Worm (Caenorhabditis elegans) whole organism, young adult: ENCODE measurements around the gene hlh-8.

ENCODE experiments used
- B0261.1 ChIP-seq: sonication (generic microtip); optimal IDR thresholded peaks from 2 replicates; lab custom pipeline; 2016; ENCODE audit warnings: mild to moderate bottlenecking, missing genetic modification characterization, moderate library complexity, missing compliant biosample characterization
- C06A6.2 ChIP-seq: fragments of 200-800 bp; sonication (Bioruptor generic); conservative IDR thresholded peaks from 2 replicates; pipeline ENCODE4 v1.3.6; 2022; ENCODE audit warnings: missing genetic modification characterization, missing compliant biosample characterization
- F10E7.11 ChIP-seq: sonication (generic microtip); optimal IDR thresholded peaks from 2 replicates; lab custom pipeline; 2017; ENCODE audit warnings: mild to moderate bottlenecking, missing genetic modification characterization, moderate library complexity, missing compliant biosample characterization
- F22D6.2 ChIP-seq: sonication (generic microtip); optimal IDR thresholded peaks from 2 replicates; lab custom pipeline; 2016; ENCODE audit warnings: mild to moderate bottlenecking, missing genetic modification characterization, missing compliant biosample characterization
- F39B2.1 ChIP-seq: fragments of 200-800 bp; sonication (Bioruptor generic); IDR thresholded peaks from 2 replicates; pipeline ENCODE4 v1.3.6; 2022; ENCODE audit warnings: missing genetic modification reagents, missing genetic modification characterization, missing compliant biosample characterization
- K11D2.4 ChIP-seq: fragments of 200-800 bp; sonication (Bioruptor generic); IDR thresholded peaks from 2 replicates; pipeline ENCODE4 v1.3.6; 2022; ENCODE audit warnings: missing genetic modification reagents, missing genetic modification characterization, missing compliant biosample characterization
- Y53F4B.3 ChIP-seq: fragments of 200-800 bp; sonication (Bioruptor generic); IDR thresholded peaks from 2 replicates; pipeline ENCODE4 v1.3.6; 2022; ENCODE audit warnings: missing genetic modification reagents, missing genetic modification characterization, missing compliant biosample characterization
- ZK185.1 ChIP-seq: sonication (generic microtip); optimal IDR thresholded peaks from 2 replicates; lab custom pipeline; 2016; ENCODE audit warnings: mild to moderate bottlenecking, missing genetic modification characterization, missing compliant biosample characterization; ENCODE audit not compliant: poor library complexity, severe bottlenecking
- akir-1 ChIP-seq: fragments of 200-800 bp; sonication (Bioruptor generic); optimal IDR thresholded peaks from 2 replicates; lab custom pipeline; 2018; ENCODE audit warnings: mild to moderate bottlenecking, missing genetic modification characterization, moderate library complexity, missing compliant biosample characterization
- aptf-2 ChIP-seq: fragments of 200-800 bp; sonication (Bioruptor generic); conservative IDR thresholded peaks from 2 replicates; pipeline ENCODE4 v1.3.6; 2022; ENCODE audit warnings: missing genetic modification reagents, missing genetic modification characterization, missing compliant biosample characterization
- atf-7 ChIP-seq: sonication (generic microtip); optimal IDR thresholded peaks from 2 replicates; lab custom pipeline; 2017; ENCODE audit warnings: mild to moderate bottlenecking, missing genetic modification characterization, missing compliant biosample characterization
- athp-1 ChIP-seq: sonication (generic microtip); optimal IDR thresholded peaks from 2 replicates; lab custom pipeline; 2017; ENCODE audit warnings: mild to moderate bottlenecking, missing genetic modification characterization, missing compliant biosample characterization
- attf-5 ChIP-seq: fragments of 200-800 bp; sonication (Bioruptor generic); optimal IDR thresholded peaks from 2 replicates; lab custom pipeline; 2018; ENCODE audit warnings: mild to moderate bottlenecking, missing genetic modification characterization, missing compliant biosample characterization
- attf-6 ChIP-seq: fragments of 200-800 bp; sonication (Bioruptor generic); IDR thresholded peaks from 2 replicates; pipeline ENCODE4 v1.3.6; 2022; ENCODE audit warnings: missing genetic modification reagents, missing genetic modification characterization, missing compliant biosample characterization
- bed-2 ChIP-seq: fragments of 200-800 bp; sonication (Bioruptor generic); IDR thresholded peaks from 2 replicates; pipeline ENCODE4 v1.3.6; 2022; ENCODE audit warnings: missing genetic modification reagents, missing genetic modification characterization, missing compliant biosample characterization
- ccch-3 ChIP-seq: fragments of 200-800 bp; sonication (Bioruptor generic); optimal IDR thresholded peaks from 2 replicates; lab custom pipeline; 2018; ENCODE audit warnings: mild to moderate bottlenecking, missing genetic modification characterization, missing compliant biosample characterization
- ceh-27 ChIP-seq: fragments of 200-800 bp; sonication (Bioruptor generic); optimal IDR thresholded peaks from 2 replicates; lab custom pipeline; 2018; ENCODE audit warnings: mild to moderate bottlenecking, missing genetic modification characterization, moderate library complexity, missing compliant biosample characterization
- ceh-40 ChIP-seq: fragments of 200-800 bp; sonication (Bioruptor generic); IDR thresholded peaks from 2 replicates; pipeline ENCODE4 v1.3.6; 2022; ENCODE audit warnings: missing genetic modification characterization, missing compliant biosample characterization
- chd-7 ChIP-seq: sonication (generic microtip); optimal IDR thresholded peaks from 2 replicates; lab custom pipeline; 2016; ENCODE audit warnings: mild to moderate bottlenecking, missing genetic modification characterization, moderate library complexity, missing compliant biosample characterization
- dox-1 ChIP-seq: fragments of 200-800 bp; sonication (Bioruptor generic); IDR thresholded peaks from 2 replicates; pipeline ENCODE4 v1.3.6; 2022; ENCODE audit warnings: missing genetic modification reagents, missing genetic modification characterization, missing compliant biosample characterization
- dpff-1 ChIP-seq: sonication (generic microtip); optimal IDR thresholded peaks from 2 replicates; lab custom pipeline; 2017; ENCODE audit warnings: mild to moderate bottlenecking, missing genetic modification characterization, missing compliant biosample characterization
- efl-1 ChIP-seq: fragments of 150-350 bp; optimal IDR thresholded peaks from 2 replicates; lab custom pipeline; 2014; ENCODE audit warnings: missing biosample characterization, missing genetic modification reagents, missing genetic modification characterization
- ets-4 ChIP-seq: fragments of 200-800 bp; sonication (Bioruptor generic); optimal IDR thresholded peaks from 2 replicates; lab custom pipeline; 2018; ENCODE audit warnings: mild to moderate bottlenecking, missing genetic modification characterization, missing compliant biosample characterization
- hmg-1.2 ChIP-seq: fragments of 200-800 bp; sonication (Bioruptor generic); IDR thresholded peaks from 2 replicates; pipeline ENCODE4 v1.3.6; 2022; ENCODE audit warnings: missing genetic modification reagents, missing genetic modification characterization, missing compliant biosample characterization
- let-607 ChIP-seq, 2 experiments: fragments of 200-800 bp in 1 of 2; sonication (Bioruptor generic) in 1 of 2; sonication (generic microtip) in 1 of 2; optimal IDR thresholded peaks; 2 replicates each; lab custom pipeline; 2016 to 2018; ENCODE audit warnings: mild to moderate bottlenecking in 2 of 2, missing compliant biosample characterization in 2 of 2, missing genetic modification characterization in 2 of 2, moderate library complexity in 2 of 2, missing genotype in 1 of 2
- lin-26 ChIP-seq: fragments of 200-800 bp; sonication (Bioruptor generic); IDR thresholded peaks from 2 replicates; pipeline ENCODE4 v1.3.6; 2022; ENCODE audit warnings: missing genetic modification reagents, missing genetic modification characterization, missing compliant biosample characterization
- lin-40 ChIP-seq: sonication (generic microtip); optimal IDR thresholded peaks from 2 replicates; lab custom pipeline; 2016; ENCODE audit warnings: missing genetic modification characterization, mild to moderate bottlenecking, missing compliant biosample characterization, missing genotype, missing genetic modification reagents
- lin-54 ChIP-seq: fragments of 200-800 bp; sonication (Bioruptor generic); optimal IDR thresholded peaks from 2 replicates; lab custom pipeline; 2018; ENCODE audit warnings: mild to moderate bottlenecking, missing genetic modification characterization, missing compliant biosample characterization
- lir-1 ChIP-seq: fragments of 200-800 bp; sonication (Bioruptor generic); conservative IDR thresholded peaks from 2 replicates; pipeline ENCODE4 v1.3.6; 2022; ENCODE audit warnings: missing genetic modification reagents, missing genetic modification characterization, missing compliant biosample characterization
- lsy-27 ChIP-seq: sonication (generic microtip); optimal IDR thresholded peaks from 2 replicates; lab custom pipeline; 2017; ENCODE audit warnings: missing genetic modification characterization, mild to moderate bottlenecking, missing compliant biosample characterization, antibody characterized with exemption, missing genotype, borderline replicate concordance; ENCODE audit not compliant: insufficient read depth
- madf-10 ChIP-seq: sonication (generic microtip); optimal IDR thresholded peaks from 2 replicates; lab custom pipeline; 2016; ENCODE audit warnings: mild to moderate bottlenecking, missing genetic modification characterization, missing compliant biosample characterization
- mcd-1 ChIP-seq: fragments of 200-800 bp; sonication (Bioruptor generic); IDR thresholded peaks from 2 replicates; pipeline ENCODE4 v1.3.6; 2022; ENCODE audit warnings: missing genetic modification reagents, missing genetic modification characterization, missing compliant biosample characterization
- nfya-2 ChIP-seq: fragments of 200-800 bp; sonication (Bioruptor generic); IDR thresholded peaks from 2 replicates; pipeline ENCODE4 v1.3.6; 2022; ENCODE audit warnings: missing genetic modification reagents, missing genetic modification characterization, missing compliant biosample characterization
- nfyb-1 ChIP-seq: fragments of 200-800 bp; sonication (Bioruptor generic); IDR thresholded peaks from 2 replicates; pipeline ENCODE4 v1.3.6; 2022; ENCODE audit warnings: missing genetic modification reagents, missing genetic modification characterization, missing compliant biosample characterization
- nhr-120 ChIP-seq: fragments of 200-800 bp; sonication (Bioruptor generic); IDR thresholded peaks from 2 replicates; pipeline ENCODE4 v1.3.6; 2022; ENCODE audit warnings: missing genetic modification characterization, missing compliant biosample characterization
- nhr-90 ChIP-seq: sonication (generic microtip); optimal IDR thresholded peaks from 2 replicates; lab custom pipeline; 2016; ENCODE audit warnings: missing genotype, mild to moderate bottlenecking, missing genetic modification characterization, missing compliant biosample characterization
- repo-1 ChIP-seq: sonication (generic microtip); optimal IDR thresholded peaks from 2 replicates; lab custom pipeline; 2017; ENCODE audit warnings: mild to moderate bottlenecking, missing genetic modification characterization, missing compliant biosample characterization
- sdz-38 ChIP-seq: sonication (generic microtip); optimal IDR thresholded peaks from 2 replicates; lab custom pipeline; 2016; ENCODE audit warnings: missing genotype, missing genetic modification characterization, missing compliant biosample characterization
- sea-2 ChIP-seq: fragments of 200-800 bp; sonication (Bioruptor generic); IDR thresholded peaks from 2 replicates; pipeline ENCODE4 v1.3.6; 2022; ENCODE audit warnings: missing genetic modification characterization, missing compliant biosample characterization
- snpc-1.3 ChIP-seq: sonication (generic microtip); optimal IDR thresholded peaks from 2 replicates; lab custom pipeline; 2017; ENCODE audit warnings: missing genetic modification characterization, mild to moderate bottlenecking, missing compliant biosample characterization, antibody characterized with exemption, moderate library complexity, missing genotype, missing genetic modification reagents; ENCODE audit not compliant: insufficient read depth
- sptf-2 ChIP-seq: fragments of 200-800 bp; sonication (Bioruptor generic); optimal IDR thresholded peaks from 2 replicates; lab custom pipeline; 2018; ENCODE audit warnings: mild to moderate bottlenecking, missing genetic modification characterization, missing compliant biosample characterization
- tlf-1 ChIP-seq: fragments of 200-800 bp; sonication (Bioruptor generic); optimal IDR thresholded peaks from 2 replicates; lab custom pipeline; 2018; ENCODE audit warnings: mild to moderate bottlenecking, missing genetic modification characterization, missing compliant biosample characterization
- unc-130 ChIP-seq: sonication (generic microtip); optimal IDR thresholded peaks from 2 replicates; lab custom pipeline; 2016; ENCODE audit warnings: missing genetic modification reagents, missing genetic modification characterization, missing compliant biosample characterization
- ztf-18 ChIP-seq: sonication (generic microtip); optimal IDR thresholded peaks from 2 replicates; lab custom pipeline; 2016; ENCODE audit warnings: missing genotype, mild to moderate bottlenecking, missing genetic modification characterization, missing compliant biosample characterization
- ztf-22 ChIP-seq: fragments of 200-800 bp; sonication (Bioruptor generic); optimal IDR thresholded peaks from 2 replicates; lab custom pipeline; 2018; ENCODE audit warnings: mild to moderate bottlenecking, missing genetic modification characterization, moderate library complexity, missing compliant biosample characterization
- ztf-26 ChIP-seq: sonication (generic microtip); optimal IDR thresholded peaks from 2 replicates; lab custom pipeline; 2017; ENCODE audit warnings: missing genetic modification characterization, missing compliant biosample characterization

The hlh-8 gene

DNA sequence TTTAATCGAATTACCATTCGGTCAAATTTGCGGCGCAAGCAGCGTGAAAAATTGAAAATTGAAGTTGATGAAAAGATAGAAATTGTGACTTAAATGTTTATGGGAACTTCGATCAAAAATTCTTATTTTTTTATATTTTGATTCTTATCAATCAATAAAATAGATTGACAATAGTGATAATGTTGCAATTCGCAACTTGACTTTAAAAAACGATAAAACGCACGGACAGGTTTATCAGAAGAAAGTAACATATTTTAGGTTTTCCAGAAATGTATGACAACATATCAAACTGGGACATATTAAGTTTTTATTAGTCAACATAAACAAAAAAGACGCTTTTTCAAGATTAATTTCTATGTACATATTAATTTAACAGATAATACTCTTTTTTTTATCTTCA, 32.9 kb upstream of the hlh-8 start:
- TF ChIP-seq F10E7.11 (tag; lab: Kevin White, UChicago) (no peak), athp-1 (tag; lab: Kevin White, UChicago) (no peak), sdz-38 (tag; lab: Kevin White, UChicago) (no peak), lir-1 (GFP tag; lab: Robert Waterston, UW) (no peak), Y53F4B.3 (GFP tag; lab: Robert Waterston, UW) (no peak), mcd-1 (GFP tag; lab: Robert Waterston, UW) (no peak), sea-2 (no peak), lsy-27 (no peak), ccch-3 (GFP tag; lab: Kevin White, UChicago) (no peak), ZK185.1 (tag; lab: Kevin White, UChicago) (no peak), efl-1 (no peak), lin-54 (GFP tag; lab: Kevin White, UChicago) (no peak), lin-40 (tag; lab: Kevin White, UChicago) (no peak), aptf-2 (GFP tag; lab: Robert Waterston, UW) (no peak), attf-6 (GFP tag; lab: Robert Waterston, UW) (no peak), ceh-27 (GFP tag; lab: Kevin White, UChicago) (no peak), unc-130 (GFP tag; lab: Kevin White, UChicago) (no peak), B0261.1 (no peak), dox-1 (GFP tag; lab: Robert Waterston, UW) (no peak), let-607 (tag; optimal IDR thresholded peaks at IDR 0.05; lab: Kevin White, UChicago) (no peak)
- TF ChIP-seq, all 124 proteins: peak for 0

DNA sequence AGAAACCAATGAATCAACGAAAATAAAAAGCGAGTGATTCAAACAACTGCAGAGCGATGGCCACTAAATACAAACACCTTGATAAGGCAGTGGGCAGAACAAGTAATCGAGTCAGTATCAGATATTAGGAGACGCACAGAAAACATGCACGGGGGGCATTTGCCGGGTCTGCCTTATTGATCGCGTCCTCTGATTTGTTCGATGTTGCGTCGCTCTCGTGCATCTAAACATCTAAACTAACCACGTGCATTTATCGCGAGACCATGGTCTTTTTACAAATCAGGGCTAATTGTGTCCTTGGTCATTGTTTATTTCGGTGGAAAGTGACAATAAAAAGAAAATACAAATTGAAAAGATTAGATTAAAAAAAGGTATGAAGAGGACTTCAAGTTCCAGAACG, 32.3 kb upstream of the hlh-8 start, which contains the start of gene K07E3.4:
Gene K07E3.4 (minus strand): TSS at position 100 of the 400 bp plus-strand sequence.
- no peak for TF ChIP-seq nfya-2 (GFP tag; lab: Robert Waterston, UW)
- TF ChIP-seq repo-1 (tag; lab: Kevin White, UChicago) = peak; percentile 33
- TF ChIP-seq F22D6.2 (tag; lab: Kevin White, UChicago) = no peak
- peak; percentile 58 for TF ChIP-seq attf-5
- no peak for TF ChIP-seq snpc-1.3 (tag; lab: Kevin White, UChicago)
- TF ChIP-seq nfyb-1 = 0 out of 2 replicates have a peak, but pooled peaks have one; percentile 38
- peak; percentile 8 for TF ChIP-seq ets-4 (GFP tag; lab: Kevin White, UChicago)
- no peak for TF ChIP-seq nhr-120
- TF ChIP-seq ccch-3 (GFP tag; lab: Kevin White, UChicago) = no peak
- no peak for TF ChIP-seq ztf-18 (tag; lab: Kevin White, UChicago)
- peak; percentile 54 for TF ChIP-seq atf-7
- no peak for TF ChIP-seq sptf-2 (GFP tag; lab: Kevin White, UChicago)
- no peak for TF ChIP-seq dpff-1 (tag; lab: Kevin White, UChicago)
- no peak for TF ChIP-seq bed-2 (GFP tag; lab: Robert Waterston, UW)
- peak; percentile 62 for TF ChIP-seq chd-7 (tag; lab: Kevin White, UChicago)
- peak; percentile 68; the same call in 1 of the 2 replicates for TF ChIP-seq lin-26 (GFP tag; lab: Robert Waterston, UW)
- no peak for TF ChIP-seq Y53F4B.3 (GFP tag; lab: Robert Waterston, UW)
- TF ChIP-seq lir-1 (GFP tag; lab: Robert Waterston, UW) = peak; percentile 47; the same call in 1 of the 2 replicates
- TF ChIP-seq madf-10 (tag; lab: Kevin White, UChicago) = peak; percentile 22
- TF ChIP-seq K11D2.4 = no peak
- peak; percentile 33 for TF ChIP-seq nhr-90 (tag; lab: Kevin White, UChicago)
- TF ChIP-seq tlf-1 = peak; percentile 19
- peak; percentile 77 for TF ChIP-seq ztf-22 (GFP tag; lab: Kevin White, UChicago)
- no peak for TF ChIP-seq ceh-40 (GFP tag; lab: Robert Waterston, UW)
- no peak for TF ChIP-seq lin-54 (GFP tag; lab: Kevin White, UChicago)
- no peak for TF ChIP-seq mcd-1 (GFP tag; lab: Robert Waterston, UW)
- peak; percentile 55; the same call in 1 of the 2 replicates for TF ChIP-seq hmg-1.2 (GFP tag; lab: Robert Waterston, UW)
- TF ChIP-seq C06A6.2 (GFP tag; lab: Robert Waterston, UW) = peak; percentile 48; the same call in 1 of the 2 replicates
- peak in 1 of 2 experiments; percentile 20 for TF ChIP-seq let-607 (tag; optimal IDR thresholded peaks at IDR 0.05; lab: Kevin White, UChicago)
- no peak for TF ChIP-seq F39B2.1 (GFP tag; lab: Robert Waterston, UW)
- no peak for TF ChIP-seq F10E7.11 (tag; lab: Kevin White, UChicago)
- no peak for TF ChIP-seq sea-2
- TF ChIP-seq akir-1 = no peak
- peak; percentile 70 for TF ChIP-seq ztf-26 (tag; lab: Kevin White, UChicago)
- TF ChIP-seq ZK185.1 (tag; lab: Kevin White, UChicago) = peak; percentile 9
- TF ChIP-seq lin-40 (tag; lab: Kevin White, UChicago) = peak; percentile 66
